Fruit fly (Drosophila melanogaster): Measurements from ENCODE around the gene CG8916.

Gene CG8916

dm6 chrX:15891606-15892345, 30.0 kb upstream of the CG8916 start, which contains the start of gene shi (continued):
- TF ChIP-seq bowl (GFP tag; IDR thresholded peaks at IDR 0.05) (no peak), PHDP (tag; optimal IDR thresholded peaks at IDR 0.05) (peak; percentile 11), CG15011 (GFP tag; optimal IDR thresholded peaks at IDR 0.05) (no peak), CG10959 (GFP tag; IDR thresholded peaks at IDR 0.05) (no peak), CG7987 (GFP tag; optimal IDR thresholded peaks at IDR 0.05) (no peak), CG8290 (GFP tag; optimal IDR thresholded peaks at IDR 0.05) (peak; percentile 48), CG8290 (tag; optimal IDR thresholded peaks at IDR 0.05) (peak in 1 of 2 experiments; percentile 75), CG4424 (GFP tag; optimal IDR thresholded peaks at IDR 0.05) (no peak), jing (GFP tag; optimal IDR thresholded peaks at IDR 0.05) (no peak), CG16815 (GFP tag; optimal IDR thresholded peaks at IDR 0.05) (no peak), stwl (tag; optimal IDR thresholded peaks at IDR 0.05) (peak; percentile 89), CG9932 (GFP tag; IDR thresholded peaks at IDR 0.05) (no peak), CG4404 (GFP tag; IDR thresholded peaks at IDR 0.05) (no peak), nom (GFP tag; optimal IDR thresholded peaks at IDR 0.05) (no peak), Max (GFP tag; optimal IDR thresholded peaks at IDR 0.05) (no peak), CG15696 (tag; optimal IDR thresholded peaks at IDR 0.05) (no peak), Ada2b (GFP tag; IDR thresholded peaks at IDR 0.05) (no peak), CG4707 (GFP tag; optimal IDR thresholded peaks at IDR 0.05) (no peak), C15 (GFP tag; IDR thresholded peaks at IDR 0.05) (no peak), CG7556 (GFP tag; optimal IDR thresholded peaks at IDR 0.05) (no peak), CG17359 (tag; optimal IDR thresholded peaks at IDR 0.05) (no peak), CG7745 (tag; optimal IDR thresholded peaks at IDR 0.05) (no peak), CG10431 (GFP tag; optimal IDR thresholded peaks at IDR 0.05) (peak; percentile 28), CG1233 (GFP tag; optimal IDR thresholded peaks at IDR 0.05) (no peak), dpn (GFP tag; optimal IDR thresholded peaks at IDR 0.05) (peak; percentile 23 to 35), CG17612 (GFP tag; IDR thresholded peaks at IDR 0.05) (no peak), CG18476 (GFP tag; optimal IDR thresholded peaks at IDR 0.05) (no peak), Hmx (GFP tag; optimal IDR thresholded peaks at IDR 0.05) (no peak), corto (GFP tag; optimal IDR thresholded peaks at IDR 0.05) (no peak), Xbp1 (GFP tag; optimal IDR thresholded peaks at IDR 0.05) (no peak), HmgD (GFP tag; optimal IDR thresholded peaks at IDR 0.05) (peak; percentile 43), CHES-1-like (GFP tag; optimal IDR thresholded peaks at IDR 0.05) (peak; percentile 44), Dfd (GFP tag; optimal IDR thresholded peaks at IDR 0.05) (no peak), gem (tag; optimal IDR thresholded peaks at IDR 0.05) (no peak), slp2 (GFP tag; optimal IDR thresholded peaks at IDR 0.05) (no peak), Hr3 (GFP tag; optimal IDR thresholded peaks at IDR 0.05) (no peak), fd3F (GFP tag; optimal IDR thresholded peaks at IDR 0.05) (no peak), dysf (GFP tag; IDR thresholded peaks at IDR 0.05) (no peak), crp (GFP tag; optimal IDR thresholded peaks at IDR 0.05) (peak in 1 of 2 experiments; percentile 87), vvl (GFP tag; IDR thresholded peaks at IDR 0.05) (peak; percentile 85; the same call in 1 of the 2 replicates), mirr (GFP tag; optimal IDR thresholded peaks at IDR 0.05) (peak; percentile 59), CG12744 (GFP tag; optimal IDR thresholded peaks at IDR 0.05) (no peak), Poxn (GFP tag; IDR thresholded peaks at IDR 0.05) (no peak), gt (GFP tag; IDR thresholded peaks at IDR 0.05) (no peak), CG11093 (GFP tag; IDR thresholded peaks at IDR 0.05) (no peak), NC2α (GFP tag; optimal IDR thresholded peaks at IDR 0.05) (no peak), Dref (GFP tag; IDR thresholded peaks at IDR 0.05) (peak; percentile 96), CG11456 (GFP tag; IDR thresholded peaks at IDR 0.05) (no peak), CG17328 (GFP tag; IDR thresholded peaks at IDR 0.05) (0 out of 2 replicates have a peak, but pooled peaks have one; percentile 14), CG4282 (GFP tag; optimal IDR thresholded peaks at IDR 0.05) (no peak), yki (optimal IDR thresholded peaks at IDR 0.05) (no peak)

Data from whole organism, embryonic.